Fruit fly (Drosophila melanogaster) whole organism, adult: Measurements from ENCODE around the gene CG7079.

Experiments
- CG11617 ChIP-seq: fragments of 200-800 bp; sonication (Bioruptor generic); optimal IDR thresholded peaks from 2 replicates; lab custom pipeline; 2017; ENCODE audit warnings: mild to moderate bottlenecking, missing biosample characterization, missing genetic modification reagents, missing genetic modification characterization
- CG12768 ChIP-seq: fragments of 200-800 bp; sonication (Bioruptor generic); optimal IDR thresholded peaks from 2 replicates; lab custom pipeline; 2017; ENCODE audit warnings: missing biosample characterization, missing genetic modification characterization, mild to moderate bottlenecking, moderate library complexity, missing genetic modification reagents
- CG14711 ChIP-seq: fragments of 200-800 bp; sonication (Bioruptor generic); optimal IDR thresholded peaks from 2 replicates; lab custom pipeline; 2018; ENCODE audit warnings: missing biosample characterization, mild to moderate bottlenecking, missing genetic modification characterization, moderate library complexity
- CG1620 ChIP-seq: fragments of 200-800 bp; sonication (Bioruptor generic); optimal IDR thresholded peaks from 2 replicates; lab custom pipeline; 2016; ENCODE audit warnings: missing biosample characterization, missing genetic modification characterization
- CG33017 ChIP-seq: fragments of 200-800 bp; sonication (Bioruptor generic); optimal IDR thresholded peaks from 2 replicates; lab custom pipeline; 2018; ENCODE audit warnings: missing biosample characterization, mild to moderate bottlenecking, missing genetic modification characterization, moderate library complexity
- CG5204 ChIP-seq: fragments of 200-800 bp; sonication (Bioruptor generic); optimal IDR thresholded peaks from 2 replicates; lab custom pipeline; 2016; ENCODE audit warnings: missing biosample characterization, missing genetic modification characterization
- CG7045 ChIP-seq: fragments of 200-800 bp; sonication (Bioruptor generic); optimal IDR thresholded peaks from 2 replicates; lab custom pipeline; 2017; ENCODE audit warnings: missing biosample characterization, mild to moderate bottlenecking, missing genetic modification characterization
- CG7101 ChIP-seq: fragments of 200-800 bp; sonication (Bioruptor generic); optimal IDR thresholded peaks from 2 replicates; lab custom pipeline; 2018; ENCODE audit warnings: missing biosample characterization, mild to moderate bottlenecking, missing genetic modification characterization, moderate library complexity
- Clk ChIP-seq: fragments of 200-800 bp; sonication (Bioruptor generic); optimal IDR thresholded peaks from 2 replicates; lab custom pipeline; 2017; ENCODE audit warnings: missing biosample characterization, missing genetic modification characterization
- Crg-1 ChIP-seq: fragments of 200-800 bp; sonication (Bioruptor generic); optimal IDR thresholded peaks from 2 replicates; lab custom pipeline; 2016; ENCODE audit warnings: missing biosample characterization, missing genetic modification characterization
- Hr96 ChIP-seq: fragments of 200-800 bp; sonication (Bioruptor generic); optimal IDR thresholded peaks from 2 replicates; lab custom pipeline; 2016; ENCODE audit warnings: missing biosample characterization, missing genetic modification characterization
- Mnt ChIP-seq: fragments of 200-800 bp; sonication (Bioruptor generic); optimal IDR thresholded peaks from 2 replicates; lab custom pipeline; 2016; ENCODE audit warnings: missing biosample characterization, mild to moderate bottlenecking, missing genetic modification characterization
- bab1 ChIP-seq: fragments of 200-800 bp; sonication (Bioruptor generic); optimal IDR thresholded peaks from 3 replicates; lab custom pipeline; 2019; ENCODE audit warnings: missing biosample characterization, mild to moderate bottlenecking, missing genetic modification characterization, moderate library complexity
- cic ChIP-seq: fragments of 200-800 bp; sonication (Bioruptor generic); optimal IDR thresholded peaks from 2 replicates; lab custom pipeline; 2017; ENCODE audit warnings: missing biosample characterization, mild to moderate bottlenecking, missing genetic modification characterization, moderate library complexity
- cnc ChIP-seq, 2 experiments: fragments of >200 bp; optimal IDR thresholded peaks; 2 replicates each; lab custom pipeline; 2017
- kay ChIP-seq: fragments of 200-800 bp; sonication (Bioruptor generic); peaks from one replicate; lab custom pipeline; 2016; ENCODE audit warnings: missing biosample characterization, missing genetic modification characterization, borderline replicate concordance
- ovo ChIP-seq: fragments of 200-800 bp; sonication (Bioruptor generic); optimal IDR thresholded peaks from 2 replicates; lab custom pipeline; 2016; ENCODE audit warnings: missing biosample characterization, missing genetic modification characterization
- pad ChIP-seq: fragments of 200-800 bp; sonication (Bioruptor generic); optimal IDR thresholded peaks from 3 replicates; lab custom pipeline; 2017; ENCODE audit warnings: missing biosample characterization, missing genetic modification characterization, mild to moderate bottlenecking, moderate library complexity, missing genetic modification reagents
- tj ChIP-seq: fragments of 200-800 bp; sonication (Bioruptor generic); optimal IDR thresholded peaks from 3 replicates; lab custom pipeline; 2017; ENCODE audit warnings: missing biosample characterization, mild to moderate bottlenecking, missing genetic modification characterization, moderate library complexity
- toe ChIP-seq: fragments of 200-800 bp; sonication (Bioruptor generic); optimal IDR thresholded peaks from 2 replicates; lab custom pipeline; 2016; ENCODE audit warnings: missing biosample characterization, missing genetic modification characterization

CG7079 gene

DNA sequence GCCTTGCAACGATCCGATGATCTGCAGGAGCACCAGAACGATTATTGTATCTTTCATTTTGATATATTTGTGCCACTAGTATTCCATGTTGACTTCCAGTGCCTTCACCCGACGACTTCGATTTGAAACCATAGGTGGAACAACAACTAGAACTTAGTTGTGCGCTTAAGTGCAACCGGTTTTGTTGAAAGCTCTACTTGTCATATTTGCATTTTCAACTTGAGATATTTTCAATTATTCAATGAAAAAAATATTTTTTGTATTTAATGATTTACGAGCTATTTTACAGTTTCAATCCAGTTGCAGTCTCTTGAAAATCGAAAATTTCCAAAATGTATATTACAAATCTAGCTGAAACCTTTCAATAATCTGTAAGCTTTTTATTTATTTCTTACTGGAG is 1.7 kb downstream of the CG7079 start, which contains the start of gene CG31207:
Gene CG31207, minus strand, starts transcription at position 101 of the 400 bp plus-strand sequence.
- TF ChIP-seq Hr96 (GFP tag; lab: Kevin White, UChicago) (no peak), cic (no peak), CG1620 (GFP tag; lab: Kevin White, UChicago) (no peak), tj (GFP tag; lab: Kevin White, UChicago) (no peak), CG7045 (GFP tag; lab: Kevin White, UChicago) (no peak), Crg-1 (GFP tag; lab: Kevin White, UChicago) (no peak), ovo (no peak), Mnt (GFP tag; lab: Kevin White, UChicago) (no peak), CG12768 (GFP tag; lab: Kevin White, UChicago) (no peak), toe (GFP tag; lab: Kevin White, UChicago) (no peak), cnc (optimal IDR thresholded peaks at IDR 0.05; lab: Kevin White, UChicago) (no peak), bab1 (GFP tag; lab: Kevin White, UChicago) (no peak), pad (GFP tag; lab: Kevin White, UChicago) (no peak), CG11617 (GFP tag; lab: Kevin White, UChicago) (no peak), CG7101 (no peak)

DNA sequence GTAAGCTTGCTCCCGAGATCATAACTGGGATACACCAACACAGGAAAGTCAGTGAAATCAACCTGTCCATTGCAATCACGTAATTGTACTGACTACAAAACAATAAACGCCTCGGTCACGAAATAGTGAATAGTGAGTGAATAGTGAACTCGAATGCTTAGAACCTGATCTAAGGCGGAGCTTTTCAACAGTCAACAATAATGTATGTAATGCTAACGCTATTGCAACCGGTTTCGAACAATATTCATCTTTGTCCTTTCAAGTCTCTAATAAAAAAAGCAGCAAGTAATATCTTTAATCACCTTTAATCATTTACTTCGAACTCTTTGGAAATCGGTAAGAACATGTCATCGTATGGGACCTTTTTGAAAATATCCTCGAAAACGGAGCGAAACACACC is 2.9 kb downstream of the CG7079 start, which contains the start of gene CG31189:
Gene CG31189, minus strand, starts transcription at position 101 of the 400 bp plus-strand sequence.
- TF ChIP-seq CG5204 (GFP tag; lab: Kevin White, UChicago) (no peak), toe (GFP tag; lab: Kevin White, UChicago) (no peak), cic (no peak), CG1620 (GFP tag; lab: Kevin White, UChicago) (no peak), ovo (no peak), CG14711 (tag; lab: Kevin White, UChicago) (no peak), CG7101 (no peak)

DNA sequence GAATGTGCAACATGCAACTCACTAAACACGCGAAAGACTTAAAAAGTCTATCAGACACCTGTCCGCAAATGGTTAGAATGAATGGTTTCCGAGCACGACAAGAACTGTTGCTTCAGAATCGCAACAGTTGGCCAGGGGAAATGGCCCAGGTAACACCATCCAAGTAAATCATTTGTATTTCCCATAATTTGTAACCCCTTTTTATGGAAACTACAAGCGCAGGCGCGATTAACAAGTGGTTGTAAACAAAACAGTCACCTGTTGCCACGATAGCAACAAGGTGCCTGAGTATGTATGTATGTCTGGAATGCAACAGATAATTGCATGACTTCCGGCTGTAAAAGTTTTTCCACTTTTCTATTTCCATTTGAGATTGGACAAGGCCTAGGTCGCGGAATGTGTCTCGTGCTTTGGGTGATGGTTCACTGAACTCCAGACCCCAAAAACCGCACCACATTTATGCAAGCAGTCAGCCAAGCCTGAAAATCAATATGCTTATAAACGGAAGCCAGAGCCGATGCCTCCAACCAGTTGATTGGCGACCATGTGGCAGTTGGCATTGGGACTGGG is 5.0 kb downstream of the CG7079 start, which contains the start of gene CG12278:
Gene CG12278, plus strand, starts transcription at position 520 of the 570 bp plus-strand sequence.
- no peak for TF ChIP-seq Hr96 (GFP tag; lab: Kevin White, UChicago)
- no peak for TF ChIP-seq CG14711 (tag; lab: Kevin White, UChicago)
- no peak for TF ChIP-seq CG1620 (GFP tag; lab: Kevin White, UChicago)
- TF ChIP-seq pad (GFP tag; lab: Kevin White, UChicago): peak; percentile 72
- no peak for TF ChIP-seq CG12768 (GFP tag; lab: Kevin White, UChicago)
- TF ChIP-seq CG5204 (GFP tag; lab: Kevin White, UChicago): no peak
- TF ChIP-seq cnc (optimal IDR thresholded peaks at IDR 0.05; lab: Kevin White, UChicago): no peak
- no peak for TF ChIP-seq Clk (GFP tag; lab: Kevin White, UChicago)

DNA sequence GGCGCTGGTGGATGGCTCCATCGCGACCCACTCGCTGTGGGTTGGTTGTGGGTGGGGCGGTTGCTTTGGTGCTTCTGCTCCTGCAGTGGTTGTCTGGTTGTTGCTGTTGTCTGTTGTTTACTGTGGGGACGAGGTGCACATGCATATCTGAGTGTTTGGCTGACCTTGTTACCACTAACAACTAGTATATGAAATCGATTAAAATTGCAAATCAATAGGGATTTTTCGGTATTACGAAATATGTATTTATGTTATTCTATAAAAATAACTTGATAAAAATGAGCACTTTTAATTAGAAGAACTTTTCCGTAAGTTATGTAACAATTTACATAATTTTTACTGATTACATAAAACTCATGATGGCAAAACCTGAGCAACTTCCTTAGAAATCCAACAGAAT is 6.2 kb downstream of the CG7079 start, which contains the start of gene Dhc93AB:
Gene Dhc93AB, minus strand, starts transcription at position 101 of the 400 bp plus-strand sequence.
- no peak for TF ChIP-seq Crg-1 (GFP tag; lab: Kevin White, UChicago)
- no peak for TF ChIP-seq CG5204 (GFP tag; lab: Kevin White, UChicago)

DNA sequence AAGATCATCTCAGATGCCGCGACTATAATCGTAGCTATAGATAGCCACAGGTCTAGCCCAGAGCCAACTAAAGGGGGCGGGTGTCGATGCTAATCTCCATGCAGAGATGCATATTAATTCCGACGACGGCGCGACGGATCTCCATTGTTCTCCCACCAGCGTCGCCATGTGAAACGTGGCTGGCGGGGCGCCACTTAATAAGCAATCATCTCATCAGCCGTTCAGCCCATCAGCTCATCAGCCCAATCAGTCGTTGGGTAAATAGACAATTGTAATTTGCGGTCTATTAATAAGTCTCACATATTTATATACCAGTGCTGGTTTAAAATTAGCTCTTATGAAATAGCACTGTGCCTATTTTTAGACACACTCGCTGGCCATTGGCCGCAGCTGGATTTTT is 23.1 kb downstream of the CG7079 start:
- no peak for TF ChIP-seq bab1 (GFP tag; lab: Kevin White, UChicago)
- TF ChIP-seq kay: no peak
- TF ChIP-seq cic: no peak
- no peak for TF ChIP-seq CG5204 (GFP tag; lab: Kevin White, UChicago)
- TF ChIP-seq Clk (GFP tag; lab: Kevin White, UChicago): no peak
- no peak for TF ChIP-seq CG14711 (tag; lab: Kevin White, UChicago)
- no peak for TF ChIP-seq Hr96 (GFP tag; lab: Kevin White, UChicago)
- no peak for TF ChIP-seq cnc (optimal IDR thresholded peaks at IDR 0.05; lab: Kevin White, UChicago)

DNA sequence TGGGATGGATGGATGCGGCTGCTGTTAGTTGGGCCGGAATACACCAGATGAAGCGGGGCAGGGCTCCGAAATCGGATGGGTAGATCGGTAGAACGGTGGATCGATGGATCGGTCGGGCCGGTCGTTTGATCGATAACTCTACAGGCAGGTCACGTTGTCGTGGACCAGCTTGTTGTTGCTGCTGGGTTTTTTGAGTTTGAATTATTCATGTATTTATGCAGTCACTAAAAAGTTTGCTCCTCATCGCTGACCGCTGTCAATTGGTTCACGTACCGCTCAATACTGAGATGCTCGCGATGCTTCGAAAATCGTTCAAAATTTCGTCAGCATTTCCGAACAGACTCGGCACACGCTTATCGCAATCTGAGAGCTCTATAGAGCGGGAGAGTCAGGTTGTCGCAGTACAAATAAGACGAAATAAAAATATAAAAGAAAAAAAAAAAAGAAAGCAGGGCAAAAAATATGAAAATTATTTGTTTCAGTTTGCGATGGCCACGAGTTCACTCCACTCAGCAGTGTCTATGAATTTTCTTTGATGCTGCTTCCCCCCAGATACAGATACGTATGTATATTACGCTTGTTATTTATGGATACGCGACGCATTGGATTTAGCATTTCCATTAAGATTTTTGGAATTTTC is 24.6 kb downstream of the CG7079 start, which contains the start of gene peg:
Gene peg, minus strand, starts transcription at position 262 of the 640 bp plus-strand sequence.
- no peak for TF ChIP-seq CG14711 (tag; lab: Kevin White, UChicago)
- peak; percentile 0 for TF ChIP-seq Hr96 (GFP tag; lab: Kevin White, UChicago)
- TF ChIP-seq cic: peak; percentile 16
- TF ChIP-seq CG12768 (GFP tag; lab: Kevin White, UChicago): peak; percentile 39
- no peak for TF ChIP-seq Mnt (GFP tag; lab: Kevin White, UChicago)
- no peak for TF ChIP-seq ovo
- peak; percentile 6 for TF ChIP-seq tj (GFP tag; lab: Kevin White, UChicago)
- peak; percentile 24 for TF ChIP-seq CG33017 (tag; lab: Kevin White, UChicago)
- TF ChIP-seq Clk (GFP tag; lab: Kevin White, UChicago): no peak
- no peak for TF ChIP-seq CG7101
- no peak for TF ChIP-seq cnc (optimal IDR thresholded peaks at IDR 0.05; lab: Kevin White, UChicago)
